Fruit fly (Drosophila melanogaster) whole organism, embryonic: ENCODE results near the gene CG15625.

Source experiments
- Atf6 ChIP-seq: fragments of 200-800 bp; sonication (Bioruptor generic); IDR thresholded peaks from 2 replicates; pipeline ENCODE4 v1.3.6; 2022; ENCODE audit warnings: missing biosample characterization, missing genetic modification characterization
- Bgb ChIP-seq: fragments of 200-800 bp; sonication (Bioruptor generic); IDR thresholded peaks from 2 replicates; pipeline ENCODE4 v1.3.6; 2022; ENCODE audit warnings: missing biosample characterization, missing genetic modification characterization; ENCODE audit not compliant: partially characterized antibody
- CG10274 ChIP-seq: fragments of 200-800 bp; sonication (Bioruptor generic); optimal IDR thresholded peaks from 3 replicates; lab custom pipeline; 2017; ENCODE audit warnings: missing biosample characterization, mild to moderate bottlenecking, missing genetic modification characterization
- CG11696 ChIP-seq: fragments of 200-800 bp; sonication (Bioruptor generic); IDR thresholded peaks from 2 replicates; pipeline ENCODE4 v1.3.6; 2022; ENCODE audit warnings: missing biosample characterization, missing genetic modification characterization
- CG12236 ChIP-seq: fragments of 200-800 bp; sonication (Bioruptor generic); optimal IDR thresholded peaks from 2 replicates; lab custom pipeline; 2016; ENCODE audit warnings: missing biosample characterization, missing genetic modification characterization
- CG12391 ChIP-seq: fragments of 200-800 bp; sonication (Bioruptor generic); optimal IDR thresholded peaks from 3 replicates; lab custom pipeline; 2018; ENCODE audit warnings: missing biosample characterization, mild to moderate bottlenecking, missing genetic modification characterization, moderate library complexity
- CG12744 ChIP-seq: fragments of 200-800 bp; sonication (Bioruptor generic); optimal IDR thresholded peaks from 2 replicates; lab custom pipeline; 2016; ENCODE audit warnings: missing biosample characterization, missing genetic modification characterization
- CG12942 ChIP-seq: fragments of 200-800 bp; sonication (Bioruptor generic); optimal IDR thresholded peaks from 3 replicates; lab custom pipeline; 2016; ENCODE audit warnings: missing biosample characterization, missing genetic modification characterization
- CG1529 ChIP-seq: fragments of 200-800 bp; sonication (Bioruptor generic); optimal IDR thresholded peaks from 3 replicates; lab custom pipeline; 2018; ENCODE audit warnings: missing biosample characterization, missing genetic modification characterization
- CG15696 ChIP-seq: fragments of 200-800 bp; sonication (Bioruptor generic); optimal IDR thresholded peaks from 2 replicates; lab custom pipeline; 2019; ENCODE audit warnings: missing biosample characterization, mild to moderate bottlenecking, missing genetic modification characterization, moderate library complexity
- CG1603 ChIP-seq: fragments of 200-800 bp; sonication (Bioruptor generic); optimal IDR thresholded peaks from 2 replicates; lab custom pipeline; 2019; ENCODE audit warnings: missing biosample characterization, mild to moderate bottlenecking, missing genetic modification characterization, moderate library complexity
- CG16779 ChIP-seq: fragments of 200-800 bp; sonication (Bioruptor generic); IDR thresholded peaks from 2 replicates; pipeline ENCODE4 v1.3.6; 2022; ENCODE audit warnings: missing biosample characterization, missing genetic modification characterization
- CG16815 ChIP-seq: fragments of 200-800 bp; sonication (Bioruptor generic); optimal IDR thresholded peaks from 3 replicates; lab custom pipeline; 2017; ENCODE audit warnings: missing biosample characterization, mild to moderate bottlenecking, missing genetic modification characterization
- CG18619 ChIP-seq: fragments of 200-800 bp; sonication (Bioruptor generic); optimal IDR thresholded peaks from 3 replicates; lab custom pipeline; 2017; ENCODE audit warnings: missing biosample characterization, mild to moderate bottlenecking, missing genetic modification characterization
- CG2199 ChIP-seq: fragments of 200-800 bp; sonication (Bioruptor generic); IDR thresholded peaks from 3 replicates; pipeline ENCODE4 v1.3.6; 2022; ENCODE audit warnings: missing biosample characterization, missing genetic modification characterization
- CG2712 ChIP-seq: fragments of 200-800 bp; optimal IDR thresholded peaks from 3 replicates; lab custom pipeline; 2019; ENCODE audit warnings: missing biosample characterization, mild to moderate bottlenecking, missing genetic modification characterization, moderate library complexity
- CG3065 ChIP-seq: fragments of 200-800 bp; sonication (Bioruptor generic); optimal IDR thresholded peaks from 2 replicates; lab custom pipeline; 2016; ENCODE audit warnings: missing biosample characterization, missing genetic modification characterization
- CG3281 ChIP-seq: fragments of 200-800 bp; sonication (Bioruptor generic); optimal IDR thresholded peaks from 3 replicates; lab custom pipeline; 2017; ENCODE audit warnings: missing biosample characterization, mild to moderate bottlenecking, missing genetic modification characterization
- CG33213 ChIP-seq: fragments of 200-800 bp; sonication (Bioruptor generic); optimal IDR thresholded peaks from 3 replicates; lab custom pipeline; 2016; ENCODE audit warnings: missing biosample characterization, missing genetic modification characterization
- CG6689 ChIP-seq: fragments of 200-800 bp; sonication (Bioruptor generic); IDR thresholded peaks from 2 replicates; pipeline ENCODE4 v1.3.6; 2022; ENCODE audit warnings: missing biosample characterization, missing genetic modification characterization
- CG7372 ChIP-seq: fragments of 200-800 bp; sonication (Bioruptor generic); IDR thresholded peaks from 2 replicates; pipeline ENCODE4 v1.3.6; 2022; ENCODE audit warnings: missing biosample characterization, missing genetic modification characterization
- CG7786 ChIP-seq: fragments of 200-800 bp; sonication (Bioruptor generic); optimal IDR thresholded peaks from 2 replicates; lab custom pipeline; 2016; ENCODE audit warnings: missing biosample characterization, missing genetic modification characterization
- CrebB ChIP-seq: fragments of 200-800 bp; sonication (Bioruptor generic); optimal IDR thresholded peaks from 3 replicates; lab custom pipeline; 2018; ENCODE audit warnings: missing biosample characterization, mild to moderate bottlenecking, missing genetic modification characterization
- Dfd ChIP-seq, 2 experiments: fragments of >200 bp; optimal IDR thresholded peaks; 2 replicates each; lab custom pipeline; 2017; ENCODE audit warnings: missing biosample characterization in 2 of 2, missing genetic modification characterization in 2 of 2
- Dp ChIP-seq: fragments of 200-800 bp; sonication (Bioruptor generic); optimal IDR thresholded peaks from 2 replicates; lab custom pipeline; 2018; ENCODE audit warnings: missing biosample characterization, mild to moderate bottlenecking, missing genetic modification characterization, moderate library complexity
- Fer1 ChIP-seq: fragments of 200-800 bp; sonication (Bioruptor generic); optimal IDR thresholded peaks from 2 replicates; lab custom pipeline; 2017; ENCODE audit warnings: missing biosample characterization, mild to moderate bottlenecking, missing genetic modification characterization
- GATAe ChIP-seq: fragments of 200-800 bp; sonication (Bioruptor generic); conservative IDR thresholded peaks from 2 replicates; pipeline ENCODE4 v1.3.6; 2022; ENCODE audit warnings: missing biosample characterization, missing genetic modification characterization
- Gug ChIP-seq: fragments of 200-800 bp; sonication (Bioruptor generic); IDR thresholded peaks from 4 replicates; pipeline ENCODE4 v1.3.6; 2022; ENCODE audit warnings: missing biosample characterization, missing genetic modification characterization
- MBD-R2 ChIP-seq: fragments of 200-800 bp; sonication (Bioruptor generic); IDR thresholded peaks from 2 replicates; pipeline ENCODE4 v1.3.6; 2022; ENCODE audit warnings: missing biosample characterization, missing genetic modification characterization
- Nf-YB ChIP-seq: fragments of 200-800 bp; sonication (Bioruptor generic); optimal IDR thresholded peaks from 3 replicates; lab custom pipeline; 2019; ENCODE audit warnings: missing biosample characterization, mild to moderate bottlenecking, missing genetic modification characterization, moderate library complexity
- Optix ChIP-seq: fragments of 200-800 bp; sonication (Bioruptor generic); IDR thresholded peaks from 3 replicates; pipeline ENCODE4 v1.3.6; 2022; ENCODE audit warnings: missing biosample characterization, missing genetic modification characterization
- Sox102F ChIP-seq: fragments of 200-800 bp; sonication (Bioruptor generic); optimal IDR thresholded peaks from 2 replicates; lab custom pipeline; 2018; ENCODE audit warnings: missing biosample characterization, mild to moderate bottlenecking, missing genetic modification characterization, moderate library complexity
- Xbp1 ChIP-seq: fragments of 200-800 bp; sonication (Bioruptor generic); optimal IDR thresholded peaks from 3 replicates; lab custom pipeline; 2016; ENCODE audit warnings: missing biosample characterization, mild to moderate bottlenecking, missing genetic modification characterization
- bbx ChIP-seq: fragments of 200-800 bp; sonication (Bioruptor generic); IDR thresholded peaks from 2 replicates; pipeline ENCODE4 v1.3.6; 2022; ENCODE audit warnings: missing biosample characterization, missing genetic modification characterization; ENCODE audit not compliant: partially characterized antibody
- chinmo ChIP-seq: fragments of 200-800 bp; sonication (Bioruptor generic); IDR thresholded peaks from 4 replicates; pipeline ENCODE4 v1.3.6; 2022; ENCODE audit warnings: missing biosample characterization, missing genetic modification characterization; ENCODE audit not compliant: partially characterized antibody
- chn ChIP-seq: fragments of 200-800 bp; sonication (Bioruptor generic); optimal IDR thresholded peaks from 2 replicates; lab custom pipeline; 2016; ENCODE audit warnings: missing biosample characterization, missing genetic modification characterization
- danr ChIP-seq: fragments of 200-800 bp; sonication (Bioruptor generic); IDR thresholded peaks from 2 replicates; pipeline ENCODE4 v1.3.6; 2022; ENCODE audit warnings: missing biosample characterization, missing genetic modification characterization
- disco-r ChIP-seq: fragments of 200-800 bp; sonication (Bioruptor generic); optimal IDR thresholded peaks from 2 replicates; lab custom pipeline; 2016; ENCODE audit warnings: missing biosample characterization, missing genetic modification characterization
- ewg ChIP-seq: fragments of 200-800 bp; sonication (Bioruptor generic); optimal IDR thresholded peaks from 3 replicates; lab custom pipeline; 2017; ENCODE audit warnings: mild to moderate bottlenecking, missing biosample characterization, missing genetic modification reagents, missing genetic modification characterization
- fd3F ChIP-seq: fragments of 200-800 bp; sonication (Bioruptor generic); optimal IDR thresholded peaks from 2 replicates; lab custom pipeline; 2018; ENCODE audit warnings: missing biosample characterization, mild to moderate bottlenecking, missing genetic modification characterization, moderate library complexity
- fru ChIP-seq: fragments of >200 bp; optimal IDR thresholded peaks from 2 replicates; lab custom pipeline; 2017
- gcm2 ChIP-seq: fragments of 200-800 bp; sonication (Bioruptor generic); optimal IDR thresholded peaks from 2 replicates; lab custom pipeline; 2016; ENCODE audit warnings: missing biosample characterization, missing genetic modification characterization
- gsb-n ChIP-seq: fragments of 200-800 bp; sonication (Bioruptor generic); optimal IDR thresholded peaks from 3 replicates; lab custom pipeline; 2018; ENCODE audit warnings: missing biosample characterization, mild to moderate bottlenecking, missing genetic modification characterization
- hbn ChIP-seq: fragments of 200-800 bp; sonication (Bioruptor generic); IDR thresholded peaks from 2 replicates; pipeline ENCODE4 v1.3.6; 2022; ENCODE audit warnings: missing biosample characterization, missing genetic modification characterization; ENCODE audit not compliant: partially characterized antibody
- her ChIP-seq: fragments of 200-800 bp; sonication (Bioruptor generic); optimal IDR thresholded peaks from 2 replicates; lab custom pipeline; 2016; ENCODE audit warnings: missing biosample characterization, missing genetic modification characterization
- pb ChIP-seq: fragments of 200-800 bp; sonication (Bioruptor generic); optimal IDR thresholded peaks from 3 replicates; lab custom pipeline; 2016; ENCODE audit warnings: missing biosample characterization, missing genetic modification characterization
- prd ChIP-seq, 3 experiments: fragments of >200 bp in 2 of 3; fragments of 200-800 bp in 1 of 3; sonication (Bioruptor generic) in 1 of 3; optimal IDR thresholded peaks in 2 of 3; IDR thresholded peaks in 1 of 3; 2 replicates in 2 of 3; 3 replicates in 1 of 3; pipeline versions ENCODE4 v1.3.6 to Lab custom; 2017 to 2022; ENCODE audit warnings: missing biosample characterization in 1 of 3, missing genetic modification characterization in 1 of 3
- tap ChIP-seq: fragments of 200-800 bp; optimal IDR thresholded peaks from 3 replicates; lab custom pipeline; 2019; ENCODE audit warnings: missing biosample characterization, mild to moderate bottlenecking, missing genetic modification characterization, moderate library complexity
- vnd ChIP-seq: fragments of 200-800 bp; sonication (Bioruptor generic); IDR thresholded peaks from 3 replicates; pipeline ENCODE4 v1.3.6; 2022; ENCODE audit warnings: missing biosample characterization, missing genetic modification characterization; ENCODE audit not compliant: partially characterized antibody
- wdn ChIP-seq: fragments of 200-800 bp; sonication (Bioruptor generic); IDR thresholded peaks from 2 replicates; pipeline ENCODE4 v1.3.6; 2022; ENCODE audit warnings: missing biosample characterization, missing genetic modification characterization

The CG15625 gene

dm6 chr2L:4847191-4847853 is 42.5 kb upstream of the CG15625 start, which contains the start of the genes mxt and CG11927 (continued):
- TF ChIP-seq Bgb (GFP tag; lab: Robert Waterston, UW) (peak; percentile 90), her (GFP tag; lab: Kevin White, UChicago) (no peak), Xbp1 (GFP tag; lab: Kevin White, UChicago) (peak; percentile 66), Sox102F (GFP tag; lab: Kevin White, UChicago) (no peak), CG11696 (no peak), bbx (peak; percentile 88), CG15696 (peak; percentile 23), CG12942 (GFP tag; lab: Kevin White, UChicago) (peak; percentile 7), CG6689 (GFP tag; lab: Robert Waterston, UW) (0 out of 2 replicates have a peak, but pooled peaks have one; percentile 28), CG2712 (tag; lab: Kevin White, UChicago) (peak; percentile 37), CG1529 (GFP tag; lab: Kevin White, UChicago) (no peak), CG2199 (no peak), GATAe (GFP tag; lab: Robert Waterston, UW) (no peak), ewg (no peak), gsb-n (no peak), CG10274 (GFP tag; lab: Kevin White, UChicago) (no peak), CG16815 (GFP tag; lab: Kevin White, UChicago) (no peak), Fer1 (GFP tag; lab: Kevin White, UChicago) (no peak), CG1603 (tag; lab: Kevin White, UChicago) (no peak), Optix (peak; percentile 40; the same call in 1 of the 3 replicates), CG3065 (GFP tag; lab: Kevin White, UChicago) (no peak), MBD-R2 (GFP tag; lab: Robert Waterston, UW) (peak; percentile 47), CG33213 (peak; percentile 5), Dp (GFP tag; lab: Kevin White, UChicago) (peak; percentile 33), chinmo (0 out of 4 replicates have a peak, but pooled peaks have one; percentile 63), CG7786 (peak; percentile 25), CG18619 (peak; percentile 38), CG16779 (no peak), pb (no peak), Dfd (GFP tag; optimal IDR thresholded peaks at IDR 0.05; lab: Kevin White, UChicago) (no peak), hbn (GFP tag; lab: Robert Waterston, UW) (peak; percentile 87), CG7372 (no peak), CrebB (tag; lab: Kevin White, UChicago) (no peak), chn (GFP tag; lab: Kevin White, UChicago) (peak; percentile 52), wdn (GFP tag; lab: Robert Waterston, UW) (0 out of 2 replicates have a peak, but pooled peaks have one; percentile 32), vnd (GFP tag; lab: Robert Waterston, UW) (peak; percentile 81), CG3281 (GFP tag; lab: Kevin White, UChicago) (no peak), CG12744 (GFP tag; lab: Kevin White, UChicago) (no peak), disco-r (no peak), fru (no peak), CG12391 (tag; lab: Kevin White, UChicago) (peak; percentile 52), danr (no peak), Atf6 (GFP tag; lab: Robert Waterston, UW) (no peak), Gug (peak; percentile 83), Nf-YB (no peak), tap (no peak), gcm2 (no peak), prd (optimal IDR thresholded peaks at IDR 0.05; lab: Kevin White, UChicago) (no peak), prd (GFP tag; IDR thresholded peaks at IDR 0.05; lab: Robert Waterston, UW) (peak; percentile 65; the same call in 2 of the 3 replicates), fd3F (peak; percentile 23), CG12236 (GFP tag; lab: Kevin White, UChicago) (no peak)
